Fruit fly (Drosophila melanogaster) whole organism, embryonic: Measurements from ENCODE around the gene CG5731.

Source experiments
- CG12219 ChIP-seq: fragments of 200-800 bp; sonication (Bioruptor generic); optimal IDR thresholded peaks from 3 replicates; lab custom pipeline; 2018; ENCODE audit warnings: missing biosample characterization, mild to moderate bottlenecking, missing genetic modification characterization
- CG1233 ChIP-seq: fragments of 200-800 bp; sonication (Bioruptor generic); optimal IDR thresholded peaks from 4 replicates; lab custom pipeline; 2018; ENCODE audit warnings: missing biosample characterization, mild to moderate bottlenecking, missing genetic modification characterization
- CG12769 ChIP-seq: fragments of 200-800 bp; sonication (Bioruptor generic); optimal IDR thresholded peaks from 2 replicates; lab custom pipeline; 2019; ENCODE audit warnings: missing biosample characterization, mild to moderate bottlenecking, missing genetic modification characterization, moderate library complexity
- CG13287 ChIP-seq: fragments of 200-800 bp; sonication (Bioruptor generic); IDR thresholded peaks from 2 replicates; pipeline ENCODE4 v1.3.6; 2022; ENCODE audit warnings: missing biosample characterization, missing genetic modification characterization; ENCODE audit not compliant: partially characterized antibody
- CG15073 ChIP-seq: fragments of 200-800 bp; sonication (Bioruptor generic); optimal IDR thresholded peaks from 2 replicates; lab custom pipeline; 2016; ENCODE audit warnings: missing biosample characterization, missing genetic modification characterization
- CG15479 ChIP-seq: fragments of 200-800 bp; sonication (Bioruptor generic); optimal IDR thresholded peaks from 3 replicates; lab custom pipeline; 2019; ENCODE audit warnings: missing biosample characterization, mild to moderate bottlenecking, missing genetic modification characterization, moderate library complexity
- CG16863 ChIP-seq: fragments of 200-800 bp; sonication (Bioruptor generic); optimal IDR thresholded peaks from 3 replicates; lab custom pipeline; 2016; ENCODE audit warnings: missing biosample characterization, missing genetic modification characterization
- CG17361 ChIP-seq: fragments of 200-800 bp; sonication (Bioruptor generic); IDR thresholded peaks from 3 replicates; pipeline ENCODE4 v1.3.6; 2022; ENCODE audit warnings: missing biosample characterization, missing genetic modification characterization
- CG17385 ChIP-seq: fragments of 200-800 bp; sonication (Bioruptor generic); optimal IDR thresholded peaks from 3 replicates; lab custom pipeline; 2018; ENCODE audit warnings: missing biosample characterization, mild to moderate bottlenecking, missing genetic modification characterization
- CG17912 ChIP-seq: fragments of 200-800 bp; sonication (Bioruptor generic); optimal IDR thresholded peaks from 2 replicates; lab custom pipeline; 2018; ENCODE audit warnings: missing biosample characterization, mild to moderate bottlenecking, missing genetic modification characterization
- CG7963 ChIP-seq: fragments of 200-800 bp; sonication (Bioruptor generic); IDR thresholded peaks from 3 replicates; pipeline ENCODE4 v1.3.6; 2022; ENCODE audit warnings: missing biosample characterization, missing genetic modification characterization; ENCODE audit not compliant: partially characterized antibody
- CG7987 ChIP-seq: fragments of 200-800 bp; sonication (Bioruptor generic); optimal IDR thresholded peaks from 2 replicates; lab custom pipeline; 2018; ENCODE audit warnings: missing biosample characterization, mild to moderate bottlenecking, missing genetic modification characterization, moderate library complexity
- CG8388 ChIP-seq: fragments of 200-800 bp; sonication (Bioruptor generic); optimal IDR thresholded peaks from 2 replicates; lab custom pipeline; 2019; ENCODE audit warnings: missing biosample characterization, mild to moderate bottlenecking, missing genetic modification characterization, moderate library complexity
- CG9437 ChIP-seq: fragments of 200-800 bp; sonication (Bioruptor generic); optimal IDR thresholded peaks from 2 replicates; lab custom pipeline; 2018; ENCODE audit warnings: missing biosample characterization, mild to moderate bottlenecking, missing genetic modification characterization
- Dad ChIP-seq: fragments of 200-800 bp; sonication (Bioruptor generic); optimal IDR thresholded peaks from 3 replicates; lab custom pipeline; 2016; ENCODE audit warnings: missing biosample characterization, missing genetic modification characterization
- Deaf1 ChIP-seq: fragments of 200-800 bp; optimal IDR thresholded peaks from 3 replicates; lab custom pipeline; 2019; ENCODE audit warnings: missing biosample characterization, mild to moderate bottlenecking, missing genetic modification characterization, moderate library complexity
- Doc3 ChIP-seq: fragments of 200-800 bp; sonication (Bioruptor generic); IDR thresholded peaks from 3 replicates; pipeline ENCODE4 v1.3.6; 2022; ENCODE audit warnings: missing biosample characterization, missing genetic modification characterization; ENCODE audit not compliant: partially characterized antibody
- Ets65A ChIP-seq: fragments of 200-800 bp; sonication (Bioruptor generic); peaks from one replicate; lab custom pipeline; 2016; ENCODE audit warnings: missing biosample characterization, missing genetic modification characterization
- Hr3 ChIP-seq: fragments of 200-800 bp; sonication (Bioruptor generic); optimal IDR thresholded peaks from 3 replicates; lab custom pipeline; 2016; ENCODE audit warnings: missing biosample characterization, missing genetic modification characterization
- Kr ChIP-seq: fragments of 200-800 bp; sonication (Bioruptor generic); optimal IDR thresholded peaks from 2 replicates; lab custom pipeline; 2017; ENCODE audit warnings: missing biosample characterization, mild to moderate bottlenecking, missing genetic modification characterization
- MBD-R2 ChIP-seq: fragments of 200-800 bp; sonication (Bioruptor generic); IDR thresholded peaks from 2 replicates; pipeline ENCODE4 v1.3.6; 2022; ENCODE audit warnings: missing biosample characterization, missing genetic modification characterization
- NFAT ChIP-seq: fragments of 200-800 bp; sonication (Bioruptor generic); IDR thresholded peaks from 2 replicates; pipeline ENCODE4 v1.3.6; 2022; ENCODE audit warnings: missing biosample characterization, missing genetic modification characterization
- Nf-YB ChIP-seq: fragments of 200-800 bp; sonication (Bioruptor generic); optimal IDR thresholded peaks from 3 replicates; lab custom pipeline; 2019; ENCODE audit warnings: missing biosample characterization, mild to moderate bottlenecking, missing genetic modification characterization, moderate library complexity
- Oaz ChIP-seq: fragments of 200-800 bp; sonication (Bioruptor generic); IDR thresholded peaks from 2 replicates; pipeline ENCODE4 v1.3.6; 2022; ENCODE audit warnings: missing biosample characterization, missing genetic modification characterization
- abd-A ChIP-seq: fragments of 200-800 bp; sonication (Bioruptor generic); optimal IDR thresholded peaks from 3 replicates; lab custom pipeline; 2019; ENCODE audit warnings: missing biosample characterization, mild to moderate bottlenecking, missing genetic modification characterization, moderate library complexity
- ac ChIP-seq: fragments of 200-800 bp; sonication (Bioruptor generic); optimal IDR thresholded peaks from 3 replicates; lab custom pipeline; 2017; ENCODE audit warnings: missing biosample characterization, mild to moderate bottlenecking, missing genetic modification characterization
- chinmo ChIP-seq: fragments of 200-800 bp; sonication (Bioruptor generic); IDR thresholded peaks from 4 replicates; pipeline ENCODE4 v1.3.6; 2022; ENCODE audit warnings: missing biosample characterization, missing genetic modification characterization; ENCODE audit not compliant: partially characterized antibody
- ci ChIP-seq: fragments of 200-800 bp; sonication (Bioruptor generic); IDR thresholded peaks from 3 replicates; pipeline ENCODE4 v1.3.6; 2022; ENCODE audit warnings: missing biosample characterization, missing genetic modification characterization
- croc ChIP-seq: fragments of 200-800 bp; sonication (Bioruptor generic); conservative IDR thresholded peaks from 3 replicates; pipeline ENCODE4 v1.3.6; 2022; ENCODE audit warnings: missing biosample characterization, missing genetic modification characterization
- dati ChIP-seq: fragments of 200-800 bp; sonication (Bioruptor generic); IDR thresholded peaks from 2 replicates; pipeline ENCODE4 v1.3.6; 2022; ENCODE audit warnings: missing biosample characterization, missing genetic modification characterization
- exex ChIP-seq: fragments of 200-800 bp; sonication (Bioruptor generic); optimal IDR thresholded peaks from 4 replicates; lab custom pipeline; 2018; ENCODE audit warnings: missing biosample characterization, mild to moderate bottlenecking, missing genetic modification characterization, moderate library complexity
- gem ChIP-seq: fragments of 200-800 bp; sonication (Bioruptor generic); optimal IDR thresholded peaks from 2 replicates; lab custom pipeline; 2019; ENCODE audit warnings: missing biosample characterization, mild to moderate bottlenecking, missing genetic modification characterization, moderate library complexity
- gfzf ChIP-seq: fragments of 200-800 bp; sonication (Bioruptor generic); optimal IDR thresholded peaks from 2 replicates; lab custom pipeline; 2016; ENCODE audit warnings: missing biosample characterization, mild to moderate bottlenecking, missing genetic modification characterization, moderate library complexity
- gro ChIP-seq: fragments of 200-800 bp; sonication (Bioruptor generic); optimal IDR thresholded peaks from 2 replicates; lab custom pipeline; 2016; ENCODE audit warnings: missing biosample characterization, missing genetic modification characterization
- gt ChIP-seq: fragments of 200-800 bp; sonication (Bioruptor generic); IDR thresholded peaks from 2 replicates; pipeline ENCODE4 v1.3.6; 2022; ENCODE audit warnings: missing biosample characterization, missing genetic modification characterization
- hb ChIP-seq: fragments of 200-800 bp; sonication (Bioruptor generic); IDR thresholded peaks from 3 replicates; pipeline ENCODE4 v1.3.6; 2022; ENCODE audit warnings: missing biosample characterization, missing genetic modification characterization; ENCODE audit not compliant: partially characterized antibody
- hkb ChIP-seq, 2 experiments: fragments of 200-800 bp in 1 of 2; fragments of >200 bp in 1 of 2; sonication (Bioruptor generic) in 1 of 2; IDR thresholded peaks in 1 of 2; optimal IDR thresholded peaks in 1 of 2; 2 replicates each; pipeline versions ENCODE4 v1.3.6 to Lab custom; 2017 to 2022; ENCODE audit warnings: missing biosample characterization in 1 of 2, missing genetic modification characterization in 1 of 2
- inv ChIP-seq: fragments of 200-800 bp; sonication (Bioruptor generic); IDR thresholded peaks from 2 replicates; pipeline ENCODE4 v1.3.6; 2022; ENCODE audit warnings: missing biosample characterization, missing genetic modification characterization; ENCODE audit not compliant: partially characterized antibody
- kay ChIP-seq: fragments of 200-800 bp; sonication (Bioruptor generic); optimal IDR thresholded peaks from 2 replicates; lab custom pipeline; 2016; ENCODE audit warnings: missing biosample characterization, missing genetic modification characterization
- ken ChIP-seq: fragments of 200-800 bp; sonication (Bioruptor generic); IDR thresholded peaks from 3 replicates; pipeline ENCODE4 v1.3.6; 2022; ENCODE audit warnings: missing biosample characterization, missing genetic modification characterization
- pho ChIP-seq: fragments of 200-800 bp; sonication (Bioruptor generic); optimal IDR thresholded peaks from 2 replicates; lab custom pipeline; 2016; ENCODE audit warnings: missing biosample characterization, missing genetic modification characterization
- pita ChIP-seq: fragments of 200-800 bp; sonication (Bioruptor generic); optimal IDR thresholded peaks from 2 replicates; lab custom pipeline; 2017; ENCODE audit warnings: missing biosample characterization, mild to moderate bottlenecking, missing genetic modification characterization
- ranshi ChIP-seq: fragments of 200-800 bp; sonication (Bioruptor generic); IDR thresholded peaks from 2 replicates; pipeline ENCODE4 v1.3.6; 2022; ENCODE audit warnings: missing biosample characterization, missing genetic modification characterization
- salm ChIP-seq: fragments of 200-800 bp; sonication (Bioruptor generic); optimal IDR thresholded peaks from 2 replicates; lab custom pipeline; 2018; ENCODE audit warnings: missing biosample characterization, mild to moderate bottlenecking, missing genetic modification characterization
- slp2 ChIP-seq: fragments of 200-800 bp; sonication (Bioruptor generic); optimal IDR thresholded peaks from 2 replicates; lab custom pipeline; 2016; ENCODE audit warnings: missing biosample characterization, missing genetic modification characterization
- sob ChIP-seq: fragments of 200-800 bp; sonication (Bioruptor generic); IDR thresholded peaks from 2 replicates; pipeline ENCODE4 v1.3.6; 2022; ENCODE audit warnings: missing biosample characterization, missing genetic modification characterization
- toy ChIP-seq: fragments of 200-800 bp; sonication (Bioruptor generic); IDR thresholded peaks from 2 replicates; pipeline ENCODE4 v1.3.6; 2022; ENCODE audit warnings: missing biosample characterization, missing genetic modification characterization
- vvl ChIP-seq: fragments of 200-800 bp; sonication (Bioruptor generic); IDR thresholded peaks from 2 replicates; pipeline ENCODE4 v1.3.6; 2022; ENCODE audit warnings: missing biosample characterization, missing genetic modification characterization
- yki ChIP-seq: fragments of >200 bp; optimal IDR thresholded peaks from 3 replicates; lab custom pipeline; 2018
- zf30C ChIP-seq: fragments of 200-800 bp; sonication (Bioruptor generic); optimal IDR thresholded peaks from 3 replicates; lab custom pipeline; 2018; ENCODE audit warnings: missing biosample characterization, mild to moderate bottlenecking, missing genetic modification characterization

CG5731 gene

DNA sequence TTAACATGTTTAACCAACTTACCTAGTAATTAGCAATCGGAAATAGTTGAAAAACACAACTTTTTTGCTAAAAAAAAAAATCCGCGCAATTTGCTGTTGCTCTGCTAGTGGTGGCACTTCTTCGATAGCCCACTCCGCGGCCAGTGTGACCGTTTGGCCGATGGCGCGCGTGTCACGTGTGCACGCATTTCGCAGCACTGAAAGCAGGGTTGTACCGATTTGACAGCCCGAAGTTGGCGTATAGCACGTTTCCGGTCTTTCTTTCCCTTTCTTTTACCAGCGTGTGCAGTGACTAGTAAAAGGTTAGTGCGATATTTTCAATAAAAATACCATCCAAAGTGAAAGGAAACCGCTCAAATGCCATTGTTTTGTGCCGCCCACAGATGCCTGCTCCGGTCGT lies 8.7 kb downstream of the CG5731 start, which contains the start of the genes Ripalpha and RpL7 (continued):
- TF ChIP-seq hkb (optimal IDR thresholded peaks at IDR 0.05; lab: Kevin White, UChicago) (peak; percentile 50), hkb (GFP tag; IDR thresholded peaks at IDR 0.05; lab: Robert Waterston, UW) (peak; percentile 95), ranshi (GFP tag; lab: Robert Waterston, UW) (peak; percentile 97), gem (tag; lab: Kevin White, UChicago) (peak; percentile 85), toy (no peak; the same call in 1 of the 2 replicates), salm (tag; lab: Kevin White, UChicago) (peak; percentile 92), slp2 (GFP tag; lab: Kevin White, UChicago) (peak; percentile 98), yki (lab: Kevin White, UChicago) (no peak), ci (GFP tag; lab: Robert Waterston, UW) (peak; percentile 100), NFAT (GFP tag; lab: Robert Waterston, UW) (peak; percentile 99), Dad (GFP tag; lab: Kevin White, UChicago) (peak; percentile 99), Ets65A (GFP tag; lab: Kevin White, UChicago) (peak; percentile 100), CG12769 (tag; lab: Kevin White, UChicago) (peak; percentile 98), CG12219 (GFP tag; lab: Kevin White, UChicago) (peak; percentile 95), pita (GFP tag; lab: Kevin White, UChicago) (no peak), CG16863 (GFP tag; lab: Kevin White, UChicago) (peak; percentile 96), vvl (GFP tag; lab: Robert Waterston, UW) (peak; percentile 98), CG1233 (peak; percentile 98), CG15073 (GFP tag; lab: Kevin White, UChicago) (peak; percentile 66), Nf-YB (GFP tag; lab: Kevin White, UChicago) (peak; percentile 84), CG13287 (GFP tag; lab: Robert Waterston, UW) (peak; percentile 93), kay (GFP tag; lab: Kevin White, UChicago) (peak; percentile 92), dati (GFP tag; lab: Robert Waterston, UW) (peak; percentile 96), Kr (GFP tag; lab: Kevin White, UChicago) (peak; percentile 95), Oaz (peak; percentile 92), gt (GFP tag; lab: Robert Waterston, UW) (peak; percentile 87), ken (GFP tag; lab: Robert Waterston, UW) (peak; percentile 98), CG15479 (GFP tag; lab: Kevin White, UChicago) (peak; percentile 95), gro (GFP tag; lab: Kevin White, UChicago) (peak; percentile 98), chinmo (GFP tag; lab: Robert Waterston, UW) (peak; percentile 91), ac (GFP tag; lab: Kevin White, UChicago) (peak; percentile 96), abd-A (no peak), CG7987 (GFP tag; lab: Kevin White, UChicago) (peak; percentile 100), gfzf (GFP tag; lab: Kevin White, UChicago) (peak; percentile 77), CG7963 (GFP tag; lab: Robert Waterston, UW) (peak; percentile 88), Hr3 (GFP tag; lab: Kevin White, UChicago) (peak; percentile 93), MBD-R2 (GFP tag; lab: Robert Waterston, UW) (peak; percentile 99), Deaf1 (peak; percentile 70), Doc3 (GFP tag; lab: Robert Waterston, UW) (peak; percentile 66; the same call in 2 of the 3 replicates), zf30C (GFP tag; lab: Kevin White, UChicago) (peak; percentile 77), CG17912 (GFP tag; lab: Kevin White, UChicago) (peak; percentile 99), hb (peak; percentile 70), pho (GFP tag; lab: Kevin White, UChicago) (peak; percentile 98), croc (GFP tag; lab: Robert Waterston, UW) (peak; percentile 89), CG17385 (GFP tag; lab: Kevin White, UChicago) (peak; percentile 95), inv (peak; percentile 93), exex (peak; percentile 78), CG9437 (GFP tag; lab: Kevin White, UChicago) (peak; percentile 88), sob (GFP tag; lab: Robert Waterston, UW) (peak; percentile 99), CG17361 (GFP tag; lab: Robert Waterston, UW) (peak; percentile 94), CG8388 (GFP tag; lab: Kevin White, UChicago) (peak; percentile 92)
